Worm (Caenorhabditis elegans) whole organism, young adult: ENCODE results near the gene sri-72.

ENCODE experiments used
- cebp-2 ChIP-seq: fragments of 200-800 bp; sonication (Bioruptor generic); IDR thresholded peaks from 2 replicates; pipeline ENCODE4 v1.3.6; 2022; ENCODE audit warnings: missing genetic modification characterization, missing compliant biosample characterization
- dpl-1 ChIP-seq: fragments of 150-350 bp; optimal IDR thresholded peaks from 2 replicates; lab custom pipeline; 2014; ENCODE audit warnings: missing biosample characterization, missing genetic modification reagents, missing genetic modification characterization
- lag-1 ChIP-seq: fragments of 200-800 bp; sonication (Bioruptor generic); IDR thresholded peaks from 2 replicates; pipeline ENCODE4 v1.3.6; 2022; ENCODE audit warnings: missing genetic modification reagents, missing genetic modification characterization, missing compliant biosample characterization
- nhr-27 ChIP-seq: fragments of 200-800 bp; sonication (Bioruptor generic); optimal IDR thresholded peaks from 2 replicates; lab custom pipeline; 2018; ENCODE audit warnings: mild to moderate bottlenecking, missing genetic modification characterization, moderate library complexity, missing compliant biosample characterization
- snpc-4 ChIP-seq, 5 experiments: fragments of 150-350 bp in 1 of 5; sonication (generic microtip) in 4 of 5; optimal IDR thresholded peaks; 2 replicates each; lab custom pipeline; 2014 to 2018; ENCODE audit warnings: missing genetic modification characterization in 5 of 5, missing biosample characterization in 3 of 5, antibody characterized with exemption in 2 of 5, mild to moderate bottlenecking in 2 of 5, missing compliant biosample characterization in 2 of 5, missing genotype in 2 of 5, moderate library complexity in 2 of 5, missing genetic modification reagents in 1 of 5
- sptf-2 ChIP-seq: fragments of 200-800 bp; sonication (Bioruptor generic); optimal IDR thresholded peaks from 2 replicates; lab custom pipeline; 2018; ENCODE audit warnings: mild to moderate bottlenecking, missing genetic modification characterization, missing compliant biosample characterization
- ztf-6 ChIP-seq: fragments of 200-800 bp; sonication (Bioruptor generic); IDR thresholded peaks from 2 replicates; pipeline ENCODE4 v1.3.6; 2022; ENCODE audit warnings: missing genetic modification reagents, missing genetic modification characterization, missing compliant biosample characterization

DNA sequence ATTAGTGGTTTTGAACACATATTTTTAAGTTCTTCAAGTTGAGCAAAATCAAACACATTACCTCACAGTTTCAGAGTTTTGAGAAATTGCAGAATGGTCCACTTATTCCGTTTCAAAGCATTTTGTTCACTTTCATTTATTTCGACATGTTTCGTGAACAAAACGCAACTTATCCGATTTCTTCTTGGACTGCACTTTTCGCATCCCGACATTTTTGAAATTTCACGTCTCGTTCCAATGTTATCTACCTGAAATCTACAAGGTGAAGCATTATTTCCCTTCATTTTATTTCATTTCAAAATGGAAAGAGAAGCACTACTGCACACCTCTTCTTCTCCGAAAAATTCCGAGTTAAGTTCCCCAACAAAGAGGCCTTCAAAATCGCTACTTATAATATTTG lies 22.2 kb upstream of the sri-72 start, which contains the start of gene ZK488.6:
- TF ChIP-seq cebp-2 (no peak), nhr-27 (no peak), ztf-6 (GFP tag; lab: Robert Waterston, UW) (no peak), lag-1 (GFP tag; lab: Robert Waterston, UW) (no peak), snpc-4 (GFP tag; optimal IDR thresholded peaks at IDR 0.05; lab: Kevin White, UChicago) (no peak), snpc-4 (tag; optimal IDR thresholded peaks at IDR 0.05; lab: Kevin White, UChicago) (no peak), sptf-2 (GFP tag; lab: Kevin White, UChicago) (no peak), dpl-1 (GFP tag; lab: Kevin White, UChicago) (no peak)
